Worm (Caenorhabditis elegans): ENCODE data around the gene Y67D8C.6.

Gene Y67D8C.6

ce11 chrIV:3069619-3070260, 6.6 kb upstream of the Y67D8C.6 start, which contains the start of gene cpg-9:
cpg-9 (minus strand) TSS chrIV:3070210.
- TF ChIP-seq nfya-1 (tag; optimal IDR thresholded peaks at IDR 0.05) (no peak), ztf-16 (tag; optimal IDR thresholded peaks at IDR 0.05) (no peak), dmd-4 (tag; optimal IDR thresholded peaks at IDR 0.05; ENCODE audit: borderline replicate concordance) (no peak), sox-4 (tag; optimal IDR thresholded peaks at IDR 0.05) (no peak), ceh-9 (tag; optimal IDR thresholded peaks at IDR 0.05) (no peak), lin-11 (tag; optimal IDR thresholded peaks at IDR 0.05) (no peak), ceh-45 (GFP tag; IDR thresholded peaks at IDR 0.05) (no peak), ceh-14 (tag; optimal IDR thresholded peaks at IDR 0.05) (no peak), elt-4 (tag; optimal IDR thresholded peaks at IDR 0.05) (no peak), Y22D7AL.16 (tag; optimal IDR thresholded peaks at IDR 0.05) (no peak), dve-1 (tag; optimal IDR thresholded peaks at IDR 0.05) (no peak), hlh-30 (tag; optimal IDR thresholded peaks at IDR 0.05; ENCODE audit: insufficient read depth) (no peak), hlh-6 (tag; optimal IDR thresholded peaks at IDR 0.05) (no peak), ceh-22 (tag; optimal IDR thresholded peaks at IDR 0.05) (no peak), ceh-24 (tag; optimal IDR thresholded peaks at IDR 0.05) (no peak)

ce11 chrIV:3066834-3067233, 3.6 kb upstream of the Y67D8C.6 start, which contains the start of gene Y67D8C.7:
Y67D8C.7 (minus strand) TSS chrIV:3066934.
- no peak for TF ChIP-seq lin-11 (tag; optimal IDR thresholded peaks at IDR 0.05)
- no peak for TF ChIP-seq sox-4 (tag; optimal IDR thresholded peaks at IDR 0.05)
- TF ChIP-seq unc-86 (tag; optimal IDR thresholded peaks at IDR 0.05) = no peak
- TF ChIP-seq fkh-10 (GFP tag; optimal IDR thresholded peaks at IDR 0.05) = no peak

ce11 chrIV:3055848-3056247, 7.3 kb downstream of the Y67D8C.6 start:
- TF ChIP-seq ztf-16 (tag; optimal IDR thresholded peaks at IDR 0.05) (no peak), eyg-1 (tag; optimal IDR thresholded peaks at IDR 0.05) (no peak), K02D7.2 (tag; optimal IDR thresholded peaks at IDR 0.05) (no peak), K09A11.1 (tag; optimal IDR thresholded peaks at IDR 0.05; ENCODE audit: insufficient read depth) (no peak), ref-2 (tag; optimal IDR thresholded peaks at IDR 0.05) (no peak), ceh-31 (tag; optimal IDR thresholded peaks at IDR 0.05) (no peak), ahr-1 (tag; optimal IDR thresholded peaks at IDR 0.05) (no peak), ttx-3 (tag; optimal IDR thresholded peaks at IDR 0.05) (no peak), hlh-15 (tag; optimal IDR thresholded peaks at IDR 0.05) (no peak), elt-2 (tag; optimal IDR thresholded peaks at IDR 0.05) (no peak), fkh-10 (GFP tag; optimal IDR thresholded peaks at IDR 0.05) (no peak), ama-1 (optimal IDR thresholded peaks at IDR 0.05) (no peak), pros-1 (tag; optimal IDR thresholded peaks at IDR 0.05) (no peak), gmeb-2 (tag; optimal IDR thresholded peaks at IDR 0.05) (no peak), hlh-6 (tag; optimal IDR thresholded peaks at IDR 0.05) (no peak), nhr-11 (tag; optimal IDR thresholded peaks at IDR 0.05) (no peak)

ce11 chrIV:3055320-3055719, 7.9 kb downstream of the Y67D8C.6 start:
- TF ChIP-seq lin-11 (tag; optimal IDR thresholded peaks at IDR 0.05) (no peak), ceh-6 (GFP tag; optimal IDR thresholded peaks at IDR 0.05) (no peak), K02D7.2 (tag; optimal IDR thresholded peaks at IDR 0.05) (no peak), nhr-11 (tag; optimal IDR thresholded peaks at IDR 0.05) (no peak), fkh-10 (GFP tag; optimal IDR thresholded peaks at IDR 0.05) (no peak), ztf-16 (tag; optimal IDR thresholded peaks at IDR 0.05) (no peak), ceh-9 (tag; optimal IDR thresholded peaks at IDR 0.05) (no peak), odd-2 (tag; optimal IDR thresholded peaks at IDR 0.05) (no peak), sox-2 (GFP tag; IDR thresholded peaks at IDR 0.05) (no peak), tbx-7 (tag; optimal IDR thresholded peaks at IDR 0.05) (no peak)

ce11 chrIV:3053428-3053827, 9.8 kb downstream of the Y67D8C.6 start, which contains the start of gene ivph-3:
ivph-3 (plus strand) TSS chrIV:3053728.
- TF ChIP-seq pros-1 (tag; optimal IDR thresholded peaks at IDR 0.05) (no peak), C38D4.7 (GFP tag; optimal IDR thresholded peaks at IDR 0.05) (no peak), hlh-8 (tag; optimal IDR thresholded peaks at IDR 0.05) (no peak)
